Worm (Caenorhabditis elegans) whole organism, L4/young adult: ENCODE data around the gene K03B4.4.

Experiments
- W03F9.2 ChIP-seq: fragments of 150-350 bp; optimal IDR thresholded peaks from 2 replicates; lab custom pipeline; 2014; ENCODE audit warnings: missing biosample characterization, missing genetic modification characterization
- dao-5 ChIP-seq: sonication (generic microtip); optimal IDR thresholded peaks from 2 replicates; lab custom pipeline; 2016; ENCODE audit warnings: missing genotype, missing genetic modification characterization, moderate library complexity, missing compliant biosample characterization

DNA sequence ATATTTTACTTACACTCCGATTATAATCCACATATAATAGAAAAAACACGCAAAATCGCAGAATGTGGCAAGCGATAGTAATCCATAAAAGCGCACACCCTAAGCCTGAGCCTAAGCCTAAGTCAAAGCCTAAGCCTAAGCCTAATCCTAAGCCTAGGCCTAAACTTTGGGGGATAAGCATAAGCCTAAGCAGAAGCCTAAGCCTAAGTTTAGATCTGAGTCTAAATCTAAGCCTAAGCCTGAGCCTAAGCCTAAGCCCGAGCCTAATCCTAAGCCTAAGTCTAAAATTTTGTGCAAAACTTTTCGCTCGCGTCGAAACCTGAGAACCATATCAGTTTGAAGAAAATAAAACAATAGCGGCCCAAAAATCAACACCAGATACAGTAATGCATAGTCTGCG, 2.4 kb downstream of the K03B4.4 start:
- TF ChIP-seq dao-5 = no peak
- TF ChIP-seq W03F9.2 (tag; lab: Kevin White, UChicago) = no peak
